Fruit fly (Drosophila melanogaster) whole organism, wandering third instar larva: ENCODE data around the gene Ir7f.

Source experiments
- Abd-B ChIP-seq: fragments of >200 bp; optimal IDR thresholded peaks from 2 replicates; lab custom pipeline; 2017; ENCODE audit warnings: missing biosample characterization, missing genetic modification characterization
- CG32264 ChIP-seq: fragments of 200-800 bp; sonication (Bioruptor generic); optimal IDR thresholded peaks from 2 replicates; lab custom pipeline; 2016; ENCODE audit warnings: missing biosample characterization, missing genetic modification characterization
- CG9705 ChIP-seq: fragments of 200-800 bp; sonication (Bioruptor generic); optimal IDR thresholded peaks from 2 replicates; lab custom pipeline; 2018; ENCODE audit warnings: missing biosample characterization, mild to moderate bottlenecking, missing genetic modification characterization
- CrebA ChIP-seq: fragments of 200-800 bp; sonication (Bioruptor generic); optimal IDR thresholded peaks from 2 replicates; lab custom pipeline; 2016; ENCODE audit warnings: missing biosample characterization, mild to moderate bottlenecking, missing genetic modification characterization, borderline replicate concordance
- Dfd ChIP-seq: fragments of >200 bp; optimal IDR thresholded peaks from 2 replicates; lab custom pipeline; 2017; ENCODE audit warnings: missing biosample characterization, missing genetic modification characterization
- Dif ChIP-seq: fragments of 200-275, 200-300 bp; sonication (Bioruptor generic); optimal IDR thresholded peaks from 2 replicates; lab custom pipeline; 2018; ENCODE audit warnings: missing biosample characterization, missing genetic modification characterization; ENCODE audit not compliant: partially characterized antibody
- GATAd ChIP-seq: sonication (Bioruptor generic); optimal IDR thresholded peaks from 2 replicates; lab custom pipeline; 2016; ENCODE audit warnings: missing biosample characterization, missing genetic modification characterization
- HLH106 ChIP-seq: fragments of 200-800 bp; optimal IDR thresholded peaks from 3 replicates; lab custom pipeline; 2019; ENCODE audit warnings: missing biosample characterization, mild to moderate bottlenecking, missing genetic modification characterization, moderate library complexity
- Hnf4 ChIP-seq: fragments of 200-800 bp; sonication (Bioruptor generic); optimal IDR thresholded peaks from 2 replicates; lab custom pipeline; 2016; ENCODE audit warnings: missing biosample characterization, mild to moderate bottlenecking, missing genetic modification characterization
- Hr78 ChIP-seq: fragments of >200 bp; optimal IDR thresholded peaks from 2 replicates; lab custom pipeline; 2017; ENCODE audit warnings: missing biosample characterization, missing genetic modification characterization
- Hr83 ChIP-seq: fragments of 200-300 bp; sonication (Bioruptor generic); optimal IDR thresholded peaks from 2 replicates; lab custom pipeline; 2016; ENCODE audit warnings: missing biosample characterization, mild to moderate bottlenecking, missing genetic modification characterization, moderate library complexity; ENCODE audit not compliant: poor library complexity, severe bottlenecking
- Jra ChIP-seq: sonication (Bioruptor generic); optimal IDR thresholded peaks from 2 replicates; lab custom pipeline; 2016; ENCODE audit warnings: missing biosample characterization, missing genetic modification characterization
- Mio ChIP-seq: sonication (Bioruptor generic); optimal IDR thresholded peaks from 2 replicates; lab custom pipeline; 2016; ENCODE audit warnings: missing biosample characterization, missing genetic modification characterization
- Myc ChIP-seq: fragments of >200 bp; optimal IDR thresholded peaks from 2 replicates; lab custom pipeline; 2017
- N ChIP-seq: fragments of >200 bp; optimal IDR thresholded peaks from 2 replicates; lab custom pipeline; 2018; ENCODE audit warnings: missing biosample characterization, missing external identifiers, missing genetic modification characterization
- OdsH ChIP-seq: fragments of 200-800 bp; sonication (Bioruptor generic); optimal IDR thresholded peaks from 2 replicates; lab custom pipeline; 2016; ENCODE audit warnings: missing biosample characterization, mild to moderate bottlenecking, missing genetic modification characterization
- Rel ChIP-seq, 2 experiments: fragments of 200-800 bp; sonication (Bioruptor generic) in 1 of 2; optimal IDR thresholded peaks; 2 replicates in 1 of 2; 3 replicates in 1 of 2; lab custom pipeline; 2016 to 2019; ENCODE audit warnings: mild to moderate bottlenecking in 2 of 2, missing biosample characterization in 2 of 2, missing genetic modification characterization in 2 of 2, moderate library complexity in 1 of 2
- Sp1 ChIP-seq: fragments of 200-800 bp; sonication (Bioruptor generic); optimal IDR thresholded peaks from 3 replicates; lab custom pipeline; 2019; ENCODE audit warnings: missing biosample characterization, mild to moderate bottlenecking, missing genetic modification characterization, moderate library complexity
- Vsx2 ChIP-seq: fragments of 200-300, 225-300 bp; sonication (Bioruptor generic); optimal IDR thresholded peaks from 2 replicates; lab custom pipeline; 2018; ENCODE audit warnings: missing biosample characterization, missing genetic modification characterization; ENCODE audit not compliant: partially characterized antibody
- br ChIP-seq: fragments of 200-800 bp; sonication (Bioruptor generic); optimal IDR thresholded peaks from 2 replicates; lab custom pipeline; 2016; ENCODE audit warnings: missing biosample characterization, missing genetic modification characterization
- brk ChIP-seq: fragments of 200-800 bp; sonication (Bioruptor generic); optimal IDR thresholded peaks from 2 replicates; lab custom pipeline; 2016; ENCODE audit warnings: missing biosample characterization, mild to moderate bottlenecking, missing genetic modification characterization
- dl ChIP-seq, 2 experiments: fragments of 175-275, 200-275 bp in 1 of 2; fragments of 200-275 bp in 1 of 2; sonication (Bioruptor generic); optimal IDR thresholded peaks; lab custom pipeline; 2018; ENCODE audit warnings: mild to moderate bottlenecking in 2 of 2, missing biosample characterization in 2 of 2, missing genetic modification characterization in 2 of 2, moderate library complexity in 2 of 2; ENCODE audit not compliant: partially characterized antibody in 2 of 2, insufficient read depth in 1 of 2
- dmrt93B ChIP-seq: fragments of 200-800 bp; sonication (Bioruptor generic); optimal IDR thresholded peaks from 2 replicates; lab custom pipeline; 2018; ENCODE audit warnings: missing biosample characterization, mild to moderate bottlenecking, missing genetic modification characterization
- dsf ChIP-seq: sonication (Bioruptor generic); optimal IDR thresholded peaks from 2 replicates; lab custom pipeline; 2016; ENCODE audit warnings: missing biosample characterization, missing genetic modification characterization, borderline replicate concordance
- ey ChIP-seq: fragments of 200-800 bp; sonication (Bioruptor generic); optimal IDR thresholded peaks from 2 replicates; lab custom pipeline; 2016; ENCODE audit warnings: missing biosample characterization, missing genetic modification characterization
- foxo ChIP-seq, 2 experiments: fragments of 200-800 bp; sonication (Bioruptor generic); optimal IDR thresholded peaks; 2 replicates in 1 of 2; 3 replicates in 1 of 2; lab custom pipeline; 2016 to 2017; ENCODE audit warnings: missing biosample characterization in 2 of 2, missing genetic modification characterization in 2 of 2
- fru ChIP-seq: fragments of 200-800 bp; sonication (Bioruptor generic); optimal IDR thresholded peaks from 3 replicates; lab custom pipeline; 2016; ENCODE audit warnings: missing biosample characterization, mild to moderate bottlenecking, missing genetic modification characterization
- h ChIP-seq: fragments of 200-800 bp; sonication (Bioruptor generic); optimal IDR thresholded peaks from 3 replicates; lab custom pipeline; 2016; ENCODE audit warnings: missing biosample characterization, mild to moderate bottlenecking, missing genetic modification characterization
- jim ChIP-seq: fragments of 175-275, 200-325 bp; sonication (Bioruptor generic); optimal IDR thresholded peaks from 2 replicates; lab custom pipeline; 2016; ENCODE audit warnings: missing biosample characterization, mild to moderate bottlenecking, missing genetic modification characterization
- lola ChIP-seq: fragments of >200 bp; optimal IDR thresholded peaks from 2 replicates; lab custom pipeline; 2017; ENCODE audit warnings: missing biosample characterization, missing genetic modification characterization
- pan ChIP-seq: fragments of >200 bp; optimal IDR thresholded peaks from 2 replicates; lab custom pipeline; 2017
- psq ChIP-seq: fragments of 200-800 bp; sonication (Bioruptor generic); optimal IDR thresholded peaks from 3 replicates; lab custom pipeline; 2017; ENCODE audit warnings: missing biosample characterization, mild to moderate bottlenecking, missing genetic modification characterization, moderate library complexity
- rgr ChIP-seq: fragments of 200-800 bp; sonication (Bioruptor generic); optimal IDR thresholded peaks from 3 replicates; lab custom pipeline; 2016; ENCODE audit warnings: missing biosample characterization, mild to moderate bottlenecking, missing genetic modification characterization
- sage ChIP-seq: fragments of 200-800 bp; sonication (Bioruptor generic); optimal IDR thresholded peaks from 2 replicates; lab custom pipeline; 2016; ENCODE audit warnings: missing biosample characterization, mild to moderate bottlenecking, missing genetic modification characterization
- sv ChIP-seq: fragments of 200-800 bp; sonication (Bioruptor generic); optimal IDR thresholded peaks from 3 replicates; lab custom pipeline; 2016; ENCODE audit warnings: missing biosample characterization, missing genetic modification characterization
- tai ChIP-seq: sonication (Bioruptor generic); optimal IDR thresholded peaks from 2 replicates; lab custom pipeline; 2016; ENCODE audit warnings: missing biosample characterization, missing genetic modification characterization
- usp ChIP-seq: fragments of >200 bp; optimal IDR thresholded peaks from 2 replicates; lab custom pipeline; 2017; ENCODE audit warnings: missing biosample characterization, missing genetic modification characterization
- woc ChIP-seq: sonication (Bioruptor generic); optimal IDR thresholded peaks from 2 replicates; lab custom pipeline; 2016; ENCODE audit warnings: missing biosample characterization, mild to moderate bottlenecking, missing genetic modification characterization

Ir7f gene

DNA sequence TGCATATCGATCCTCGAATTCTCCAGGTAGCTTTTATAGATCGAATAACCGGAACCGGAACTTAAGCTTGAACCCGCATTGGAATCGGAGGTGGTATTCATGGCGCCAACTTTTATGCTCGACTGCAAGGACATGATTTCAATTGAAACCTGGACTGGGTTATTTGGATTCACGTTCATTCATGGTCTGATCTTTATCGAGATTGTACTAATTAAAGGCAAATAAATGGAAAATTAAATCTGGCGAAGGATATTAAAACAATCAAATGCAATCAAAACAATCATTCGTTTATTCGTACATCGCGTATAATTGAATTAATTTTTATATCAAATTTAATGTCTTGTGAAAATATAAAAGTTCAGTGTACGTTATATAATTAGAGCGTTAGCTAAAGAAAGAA is at the start of gene Ir7f:
Ir7f (minus strand) TSS at position 101 of the 400 bp plus-strand sequence.
- TF ChIP-seq dl (GFP tag; optimal IDR thresholded peaks at IDR 0.05; lab: Kevin White, UChicago; ENCODE audit: insufficient read depth in 1 of 2, partially characterized antibody in 2 of 2) (no peak), Dif (GFP tag; lab: Kevin White, UChicago) (no peak), fru (GFP tag; lab: Kevin White, UChicago) (no peak), psq (GFP tag; lab: Kevin White, UChicago) (no peak), GATAd (GFP tag; lab: Kevin White, UChicago) (no peak), usp (GFP tag; lab: Kevin White, UChicago) (no peak), sv (GFP tag; lab: Kevin White, UChicago) (no peak), pan (lab: Kevin White, UChicago) (no peak), Hr83 (GFP tag; lab: Kevin White, UChicago) (no peak)

DNA sequence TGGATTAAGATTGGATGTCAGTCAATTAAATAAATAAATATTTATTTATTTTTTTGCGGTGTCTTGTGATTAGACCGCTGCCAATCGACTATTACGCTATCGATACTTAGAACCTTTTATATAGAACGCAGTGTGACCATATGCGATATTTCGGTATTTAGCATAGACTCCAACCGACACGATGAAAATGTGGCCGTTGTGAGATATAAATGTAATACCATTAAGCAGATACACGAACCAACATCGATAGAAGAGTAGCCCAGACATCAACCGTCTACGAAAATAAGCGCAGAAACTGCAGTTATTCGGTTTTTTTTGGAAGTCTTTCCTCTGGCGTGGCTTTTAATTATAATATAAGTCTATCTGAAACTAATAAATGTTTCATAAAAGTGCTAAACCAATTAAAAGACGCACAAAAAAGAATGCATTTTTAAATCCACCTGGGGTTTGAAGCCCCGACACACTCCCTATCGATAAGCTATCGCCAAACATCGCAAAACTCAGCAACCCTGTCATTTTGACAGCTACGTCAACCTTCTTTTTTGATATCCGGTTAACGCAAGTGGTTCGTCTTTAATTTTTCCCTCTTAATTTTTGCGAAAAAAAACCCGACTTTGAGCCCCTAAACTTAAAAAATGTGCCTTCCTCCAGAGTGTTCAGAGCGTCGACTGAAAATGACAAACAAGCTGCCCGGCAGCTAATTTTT is 49.5 kb upstream of the Ir7f start, which contains the start of the genes Dhdds and RpS14a:
Dhdds (minus strand) TSS at position 142 of the 706 bp plus-strand sequence.
RpS14a (plus strand) TSS at position 533 of the 706 bp plus-strand sequence.
- no peak for TF ChIP-seq CG32264 (GFP tag; lab: Kevin White, UChicago)
- no peak for TF ChIP-seq Rel (GFP tag; optimal IDR thresholded peaks at IDR 0.05; lab: Kevin White, UChicago)
- peak; percentile 0 for TF ChIP-seq Rel (tag; optimal IDR thresholded peaks at IDR 0.05; lab: Kevin White, UChicago)
- no peak for TF ChIP-seq usp (GFP tag; lab: Kevin White, UChicago)
- no peak for TF ChIP-seq Dfd
- no peak for TF ChIP-seq Vsx2
- TF ChIP-seq woc (GFP tag; lab: Kevin White, UChicago): peak; percentile 4
- TF ChIP-seq GATAd (GFP tag; lab: Kevin White, UChicago): no peak
- TF ChIP-seq dl (GFP tag; optimal IDR thresholded peaks at IDR 0.05; lab: Kevin White, UChicago; ENCODE audit: insufficient read depth in 1 of 2, partially characterized antibody in 2 of 2): no peak
- TF ChIP-seq Hr78 (GFP tag; lab: Kevin White, UChicago): no peak
- TF ChIP-seq HLH106 (tag; lab: Kevin White, UChicago): peak; percentile 38
- TF ChIP-seq CG9705 (GFP tag; lab: Kevin White, UChicago): peak; percentile 50
- no peak for TF ChIP-seq N (GFP tag; lab: Kevin White, UChicago)
- TF ChIP-seq rgr (GFP tag; lab: Kevin White, UChicago): peak; percentile 69
- TF ChIP-seq psq (GFP tag; lab: Kevin White, UChicago): peak; percentile 37
- TF ChIP-seq Myc (lab: Kevin White, UChicago): peak; percentile 60
- peak; percentile 12 for TF ChIP-seq sage
- no peak for TF ChIP-seq Jra (GFP tag; lab: Kevin White, UChicago)
- TF ChIP-seq Abd-B: no peak
- peak; percentile 46 for TF ChIP-seq h (GFP tag; lab: Kevin White, UChicago)
- TF ChIP-seq dmrt93B (GFP tag; lab: Kevin White, UChicago): peak; percentile 81
- peak; percentile 10 for TF ChIP-seq Hnf4 (GFP tag; lab: Kevin White, UChicago)
- TF ChIP-seq Dif (GFP tag; lab: Kevin White, UChicago): no peak
- TF ChIP-seq jim (GFP tag; lab: Kevin White, UChicago): no peak
- TF ChIP-seq CrebA (GFP tag; lab: Kevin White, UChicago): no peak
- no peak for TF ChIP-seq lola
- TF ChIP-seq Hr83 (GFP tag; lab: Kevin White, UChicago): peak; percentile 44
- TF ChIP-seq sv (GFP tag; lab: Kevin White, UChicago): peak; percentile 39
- TF ChIP-seq fru (GFP tag; lab: Kevin White, UChicago): peak; percentile 42
- TF ChIP-seq brk (GFP tag; lab: Kevin White, UChicago): peak; percentile 65
- no peak for TF ChIP-seq dsf
- TF ChIP-seq pan (lab: Kevin White, UChicago): no peak
- TF ChIP-seq tai (GFP tag; lab: Kevin White, UChicago): no peak
- no peak for TF ChIP-seq ey (GFP tag; lab: Kevin White, UChicago)
- TF ChIP-seq Sp1: peak; percentile 66
- TF ChIP-seq br (GFP tag; lab: Kevin White, UChicago): peak; percentile 48
- no peak for TF ChIP-seq Mio (GFP tag; lab: Kevin White, UChicago)
- TF ChIP-seq foxo (GFP tag; optimal IDR thresholded peaks at IDR 0.05; lab: Kevin White, UChicago): peak in 1 of 2 experiments; percentile 34
- TF ChIP-seq OdsH (GFP tag; lab: Kevin White, UChicago): peak; percentile 39
